Worm (Caenorhabditis elegans): ENCODE data around the gene C50C3.5.

C50C3.5 gene

DNA sequence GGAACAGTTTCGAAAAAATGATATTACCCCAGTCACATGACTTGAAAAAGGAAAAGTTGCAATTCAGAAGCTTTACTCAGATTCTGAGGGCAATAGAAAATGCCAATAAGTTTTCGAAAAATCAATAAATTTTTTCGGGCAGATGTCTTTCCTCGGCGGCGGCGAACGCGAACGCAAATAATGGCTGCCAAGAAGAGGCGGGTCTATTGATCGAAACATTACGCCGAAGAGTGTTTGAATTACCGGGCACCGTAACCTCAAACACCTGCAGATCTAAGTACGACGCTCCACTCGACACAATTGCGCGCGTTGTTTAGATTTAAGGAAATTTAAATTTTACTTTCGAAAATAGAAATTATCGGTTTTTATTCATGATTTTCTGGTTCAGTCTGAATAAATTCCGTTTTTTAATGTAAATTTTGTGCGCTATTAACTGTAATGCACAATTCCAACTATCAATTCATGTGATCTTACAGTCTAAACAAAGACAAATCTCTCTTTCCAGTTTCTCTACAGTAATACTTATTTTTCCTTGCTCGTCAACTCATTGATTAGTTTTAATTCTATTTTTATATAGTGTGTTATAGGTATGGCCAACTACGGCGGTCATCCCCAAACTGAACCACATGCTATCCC is 15.1 kb upstream of the C50C3.5 start, which contains the start of gene prp-8:
Gene prp-8, plus strand, starts transcription at position 586 of the 636 bp plus-strand sequence.
- TF ChIP-seq ceh-2 (tag; optimal IDR thresholded peaks at IDR 0.05): peak; percentile 6
- TF ChIP-seq hlh-30 (tag; optimal IDR thresholded peaks at IDR 0.05; ENCODE audit: insufficient read depth): peak; percentile 77
- peak; percentile 4 for TF ChIP-seq C08G9.2 (tag; optimal IDR thresholded peaks at IDR 0.05)
- TF ChIP-seq pros-1 (tag; optimal IDR thresholded peaks at IDR 0.05): peak; percentile 64
- TF ChIP-seq pat-9 (tag; optimal IDR thresholded peaks at IDR 0.05): no peak
- peak; percentile 13 for TF ChIP-seq sdc-2 (tag; optimal IDR thresholded peaks at IDR 0.05)
- no peak for TF ChIP-seq hlh-13 (GFP tag; optimal IDR thresholded peaks at IDR 0.05)
- TF ChIP-seq dve-1 (tag; optimal IDR thresholded peaks at IDR 0.05): peak; percentile 65
- TF ChIP-seq hlh-6 (tag; optimal IDR thresholded peaks at IDR 0.05): no peak
- peak; percentile 46 for TF ChIP-seq madf-2 (tag; optimal IDR thresholded peaks at IDR 0.05)
- TF ChIP-seq F13H6.1 (tag; optimal IDR thresholded peaks at IDR 0.05): peak; percentile 9
- peak; percentile 2 for TF ChIP-seq Y22D7AL.16 (tag; optimal IDR thresholded peaks at IDR 0.05)
- no peak for TF ChIP-seq che-1 (tag; optimal IDR thresholded peaks at IDR 0.05)
- no peak for TF ChIP-seq odd-2 (tag; optimal IDR thresholded peaks at IDR 0.05)
- peak; percentile 84 for TF ChIP-seq ceh-18 (tag; optimal IDR thresholded peaks at IDR 0.05)
- TF ChIP-seq nfya-1 (tag; optimal IDR thresholded peaks at IDR 0.05): peak; percentile 93
- peak; percentile 85 for TF ChIP-seq ceh-34 (tag; optimal IDR thresholded peaks at IDR 0.05)
- TF ChIP-seq ceh-48 (tag; optimal IDR thresholded peaks at IDR 0.05): peak; percentile 83
- peak; percentile 9 for TF ChIP-seq pha-2 (tag; optimal IDR thresholded peaks at IDR 0.05)
- TF ChIP-seq ttx-3 (tag; optimal IDR thresholded peaks at IDR 0.05): no peak
- TF ChIP-seq mec-3 (tag; optimal IDR thresholded peaks at IDR 0.05; ENCODE audit: borderline replicate concordance): no peak
- TF ChIP-seq unc-42 (tag; optimal IDR thresholded peaks at IDR 0.05): peak; percentile 78
- no peak for TF ChIP-seq npax-4 (tag; optimal IDR thresholded peaks at IDR 0.05)
- TF ChIP-seq ceh-31 (tag; optimal IDR thresholded peaks at IDR 0.05): peak; percentile 80
- TF ChIP-seq tbx-2 (tag; optimal IDR thresholded peaks at IDR 0.05): peak; percentile 71
- peak; percentile 19 for TF ChIP-seq rnt-1 (tag; optimal IDR thresholded peaks at IDR 0.05)
- peak; percentile 18 for TF ChIP-seq ceh-19 (GFP tag; optimal IDR thresholded peaks at IDR 0.05)
- TF ChIP-seq elt-4 (tag; optimal IDR thresholded peaks at IDR 0.05): no peak
- peak; percentile 68 for TF ChIP-seq unc-55 (GFP tag; optimal IDR thresholded peaks at IDR 0.05)
- peak; percentile 65 for TF ChIP-seq ref-2 (tag; optimal IDR thresholded peaks at IDR 0.05)
- no peak for TF ChIP-seq C38D4.7 (GFP tag; optimal IDR thresholded peaks at IDR 0.05)
- peak; percentile 16 for TF ChIP-seq syd-9 (tag; optimal IDR thresholded peaks at IDR 0.05)
- TF ChIP-seq ets-4 (tag; optimal IDR thresholded peaks at IDR 0.05): peak; percentile 11

DNA sequence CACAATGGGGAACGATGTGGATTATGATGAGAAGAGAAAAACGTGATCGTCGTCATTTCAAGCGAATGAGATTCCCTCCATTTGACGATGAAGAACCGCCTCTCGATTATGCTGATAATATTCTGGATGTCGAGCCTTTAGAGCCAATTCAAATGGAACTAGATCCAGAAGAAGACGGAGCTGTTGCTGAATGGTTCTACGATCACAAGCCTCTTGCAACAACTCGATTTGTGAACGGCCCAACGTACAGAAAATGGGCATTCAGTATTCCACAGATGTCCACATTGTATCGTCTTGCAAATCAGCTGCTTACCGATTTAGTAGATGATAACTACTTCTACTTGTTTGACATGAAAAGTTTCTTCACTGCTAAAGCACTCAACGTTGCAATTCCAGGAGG is 14.3 kb upstream of the C50C3.5 start:
- TF ChIP-seq eyg-1 (tag; optimal IDR thresholded peaks at IDR 0.05): no peak
- no peak for TF ChIP-seq Y22D7AL.16 (tag; optimal IDR thresholded peaks at IDR 0.05)
- TF ChIP-seq npax-4 (tag; optimal IDR thresholded peaks at IDR 0.05): no peak
- no peak for TF ChIP-seq pros-1 (tag; optimal IDR thresholded peaks at IDR 0.05)
- no peak for TF ChIP-seq C38D4.7 (GFP tag; optimal IDR thresholded peaks at IDR 0.05)
- no peak for TF ChIP-seq tbx-7 (tag; optimal IDR thresholded peaks at IDR 0.05)
- no peak for TF ChIP-seq mec-3 (tag; optimal IDR thresholded peaks at IDR 0.05; ENCODE audit: borderline replicate concordance)
- TF ChIP-seq ceh-18 (tag; optimal IDR thresholded peaks at IDR 0.05): no peak
- TF ChIP-seq K09A11.1 (tag; optimal IDR thresholded peaks at IDR 0.05; ENCODE audit: insufficient read depth): no peak
- no peak for TF ChIP-seq ceh-48 (tag; optimal IDR thresholded peaks at IDR 0.05)
- no peak for TF ChIP-seq ceh-6 (GFP tag; optimal IDR thresholded peaks at IDR 0.05)
- TF ChIP-seq K02D7.2 (tag; optimal IDR thresholded peaks at IDR 0.05): no peak
- TF ChIP-seq pqm-1 (tag; optimal IDR thresholded peaks at IDR 0.05): no peak
- no peak for TF ChIP-seq ztf-16 (tag; optimal IDR thresholded peaks at IDR 0.05)
- no peak for TF ChIP-seq unc-42 (tag; optimal IDR thresholded peaks at IDR 0.05)
- TF ChIP-seq elt-4 (tag; optimal IDR thresholded peaks at IDR 0.05): no peak
- TF ChIP-seq unc-55 (GFP tag; optimal IDR thresholded peaks at IDR 0.05): no peak
- no peak for TF ChIP-seq madf-2 (tag; optimal IDR thresholded peaks at IDR 0.05)

Data from whole organism, late embryonic.